Worm (Caenorhabditis elegans): ENCODE data around the gene sod-5.
A peak's percentile ranks its signal among the peaks of the same experiment; 100 is the strongest.

Gene sod-5

ce11 chrII:4374885-4375284 lies 42.5 kb upstream of the sod-5 start (continued):
- no peak for TF ChIP-seq aptf-3 (GFP tag; IDR thresholded peaks at IDR 0.05)
- no peak for TF ChIP-seq F10E7.11 (tag; optimal IDR thresholded peaks at IDR 0.05)
- no peak for TF ChIP-seq snpc-1.1 (tag; optimal IDR thresholded peaks at IDR 0.05; ENCODE audit: insufficient read depth)
- TF ChIP-seq F33H1.4 (GFP tag; IDR thresholded peaks at IDR 0.05), result peak; percentile 54
- TF ChIP-seq F37B4.10 (GFP tag; IDR thresholded peaks at IDR 0.05), result no peak
- no peak for TF ChIP-seq egrh-3 (GFP tag; IDR thresholded peaks at IDR 0.05)
- peak; percentile 29; the same call in 1 of the 2 replicates for TF ChIP-seq D2030.7 (GFP tag; IDR thresholded peaks at IDR 0.05)

- TF ChIP-seq mes-4 (tag; optimal IDR thresholded peaks at IDR 0.05), result no peak
- peak; percentile 85 for TF ChIP-seq akir-1 (GFP tag; optimal IDR thresholded peaks at IDR 0.05)
- peak; percentile 81 for TF ChIP-seq C06A6.2 (GFP tag; conservative IDR thresholded peaks at IDR 0.05)
- TF ChIP-seq dox-1 (GFP tag; IDR thresholded peaks at IDR 0.05), result peak; percentile 96
- TF ChIP-seq mcd-1 (GFP tag; IDR thresholded peaks at IDR 0.05), result peak; percentile 97
- TF ChIP-seq tlf-1 (GFP tag; optimal IDR thresholded peaks at IDR 0.05), result peak; percentile 87
- peak; percentile 95 for TF ChIP-seq athp-1 (tag; optimal IDR thresholded peaks at IDR 0.05)
- TF ChIP-seq snpc-4 (GFP tag; optimal IDR thresholded peaks at IDR 0.05), result peak; percentile 34
- TF ChIP-seq snpc-4 (tag; optimal IDR thresholded peaks at IDR 0.05), result peak in 3 of 4 experiments; percentile 29 to 76 (median 69)
- TF ChIP-seq lsy-27 (tag; optimal IDR thresholded peaks at IDR 0.05; ENCODE audit: borderline replicate concordance, insufficient read depth), result no peak
- TF ChIP-seq ceh-40 (GFP tag; IDR thresholded peaks at IDR 0.05), result no peak
- TF ChIP-seq somi-1 (GFP tag; optimal IDR thresholded peaks at IDR 0.05), result peak; percentile 93
- TF ChIP-seq tbp1 (GFP tag; optimal IDR thresholded peaks at IDR 0.05), result peak; percentile 71
- peak; percentile 80 for TF ChIP-seq gei-17 (GFP tag; optimal IDR thresholded peaks at IDR 0.05)
- TF ChIP-seq die-1 (tag; optimal IDR thresholded peaks at IDR 0.05), result no peak
- no peak for TF ChIP-seq attf-6 (GFP tag; IDR thresholded peaks at IDR 0.05)
- peak; percentile 87 for TF ChIP-seq ztf-3 (GFP tag; optimal IDR thresholded peaks at IDR 0.05)
- 0 out of 2 replicates have a peak, but pooled peaks have one; percentile 10 for TF ChIP-seq D2030.7 (GFP tag; IDR thresholded peaks at IDR 0.05)
- TF ChIP-seq ama-1 (optimal IDR thresholded peaks at IDR 0.05), result no peak
- TF ChIP-seq ama-1 (GFP tag; optimal IDR thresholded peaks at IDR 0.05), result no peak
- TF ChIP-seq lin-35 (GFP tag; optimal IDR thresholded peaks at IDR 0.05), result peak in 1 of 3 experiments; percentile 80
- TF ChIP-seq nfya-1 (tag; optimal IDR thresholded peaks at IDR 0.05; ENCODE audit: borderline replicate concordance, insufficient read depth), result no peak
- TF ChIP-seq C17E4.6 (GFP tag; IDR thresholded peaks at IDR 0.05), result peak; percentile 66; the same call in 1 of the 2 replicates
- TF ChIP-seq snpc-3.4 (tag; optimal IDR thresholded peaks at IDR 0.05), result peak; percentile 16
- peak; percentile 65 for TF ChIP-seq zim-3 (tag; optimal IDR thresholded peaks at IDR 0.05)
- TF ChIP-seq zfh-2 (GFP tag; conservative IDR thresholded peaks at IDR 0.05), result peak; percentile 100
- TF ChIP-seq madf-8 (GFP tag; conservative IDR thresholded peaks at IDR 0.05), result peak; percentile 23; the same call in 1 of the 2 replicates
- no peak for TF ChIP-seq ztf-25 (GFP tag; IDR thresholded peaks at IDR 0.05)
- peak; percentile 11; the same call in 1 of the 2 replicates for TF ChIP-seq cebp-1 (GFP tag; IDR thresholded peaks at IDR 0.05)
- TF ChIP-seq cebp-1 (tag; optimal IDR thresholded peaks at IDR 0.05), result peak; percentile 94
- TF ChIP-seq sea-2 (GFP tag; IDR thresholded peaks at IDR 0.05), result no peak
- TF ChIP-seq unc-62 (GFP tag; optimal IDR thresholded peaks at IDR 0.05), result peak; percentile 12
- peak; percentile 59 for TF ChIP-seq sptf-2 (GFP tag; optimal IDR thresholded peaks at IDR 0.05)
- peak; percentile 63; the same call in 1 of the 2 replicates for TF ChIP-seq hsf-1 (GFP tag; IDR thresholded peaks at IDR 0.05)
- TF ChIP-seq bed-1 (GFP tag; IDR thresholded peaks at IDR 0.05), result no peak
- peak; percentile 60; the same call in 1 of the 2 replicates for TF ChIP-seq madf-6 (GFP tag; IDR thresholded peaks at IDR 0.05)
- TF ChIP-seq egl-18 (GFP tag; IDR thresholded peaks at IDR 0.05), result peak; percentile 82; the same call in 1 of the 2 replicates
- TF ChIP-seq efl-1 (GFP tag; optimal IDR thresholded peaks at IDR 0.05), result peak; percentile 29
- no peak for TF ChIP-seq snpc-1.3 (tag; optimal IDR thresholded peaks at IDR 0.05; ENCODE audit: insufficient read depth)
These were observed 40.9 kb upstream of the sod-5 start, which contains the start of gene ntl-2 for ce11 chrII:4376295-4377172. Gene ntl-2 (minus strand): TSS chrII:4376465.
